Worm (Caenorhabditis elegans) whole organism, late embryonic: ENCODE data around the gene zmp-4.

Source experiments
- T23F11.4 ChIP-seq: fragments of 200-800 bp; sonication (Bioruptor generic); optimal IDR thresholded peaks from 2 replicates; lab custom pipeline; 2018; ENCODE audit warnings: mild to moderate bottlenecking, missing genetic modification characterization, missing compliant biosample characterization
- Y22D7AL.16 ChIP-seq: sonication (generic microtip); optimal IDR thresholded peaks from 2 replicates; lab custom pipeline; 2016; ENCODE audit warnings: missing genetic modification characterization, missing compliant biosample characterization
- ceh-18 ChIP-seq: sonication (generic microtip); optimal IDR thresholded peaks from 2 replicates; lab custom pipeline; 2016; ENCODE audit warnings: missing genetic modification characterization, missing compliant biosample characterization
- ceh-24 ChIP-seq: sonication (generic microtip); optimal IDR thresholded peaks from 2 replicates; lab custom pipeline; 2016; ENCODE audit warnings: mild to moderate bottlenecking, missing genetic modification characterization, missing compliant biosample characterization
- ceh-30 ChIP-seq: fragments of 150-350 bp; optimal IDR thresholded peaks from 2 replicates; lab custom pipeline; 2014; ENCODE audit warnings: missing biosample characterization, missing genetic modification characterization
- ceh-45 ChIP-seq: fragments of 200-800 bp; sonication (Bioruptor generic); IDR thresholded peaks from 2 replicates; pipeline ENCODE4 v1.3.6; 2022; ENCODE audit warnings: missing genetic modification reagents, missing genetic modification characterization, missing compliant biosample characterization
- ceh-48 ChIP-seq: sonication (generic microtip); optimal IDR thresholded peaks from 2 replicates; lab custom pipeline; 2016; ENCODE audit warnings: missing genetic modification characterization, inconsistent platforms, missing compliant biosample characterization
- ceh-6 ChIP-seq: fragments of 200-800 bp; sonication (Bioruptor generic); optimal IDR thresholded peaks from 2 replicates; lab custom pipeline; 2018; ENCODE audit warnings: mild to moderate bottlenecking, missing genetic modification characterization, missing compliant biosample characterization
- elt-2 ChIP-seq: sonication (generic microtip); optimal IDR thresholded peaks from 2 replicates; lab custom pipeline; 2016; ENCODE audit warnings: missing genetic modification reagents, missing genetic modification characterization, missing compliant biosample characterization
- eyg-1 ChIP-seq: sonication (generic microtip); optimal IDR thresholded peaks from 2 replicates; lab custom pipeline; 2016; ENCODE audit warnings: missing genotype, missing genetic modification characterization, missing compliant biosample characterization
- fax-1 ChIP-seq: sonication (generic microtip); optimal IDR thresholded peaks from 2 replicates; lab custom pipeline; 2016; ENCODE audit warnings: missing genotype, missing genetic modification characterization, missing compliant biosample characterization
- fkh-6 ChIP-seq: sonication (generic microtip); optimal IDR thresholded peaks from 2 replicates; lab custom pipeline; 2016; ENCODE audit warnings: missing genetic modification characterization, missing compliant biosample characterization
- hlh-6 ChIP-seq: sonication (generic microtip); optimal IDR thresholded peaks from 2 replicates; lab custom pipeline; 2016; ENCODE audit warnings: missing genotype, missing genetic modification characterization, missing compliant biosample characterization
- hlh-8 ChIP-seq: sonication (generic microtip); optimal IDR thresholded peaks from 2 replicates; lab custom pipeline; 2016; ENCODE audit warnings: missing genotype, missing genetic modification characterization, missing compliant biosample characterization
- lim-6 ChIP-seq: sonication (generic microtip); optimal IDR thresholded peaks from 2 replicates; lab custom pipeline; 2016; ENCODE audit warnings: missing genetic modification characterization, missing compliant biosample characterization
- mec-3 ChIP-seq: sonication (generic microtip); optimal IDR thresholded peaks from 2 replicates; lab custom pipeline; 2016; ENCODE audit warnings: borderline replicate concordance, missing genetic modification characterization, missing compliant biosample characterization
- nhr-11 ChIP-seq: fragments of 150-350 bp; optimal IDR thresholded peaks from 2 replicates; lab custom pipeline; 2014; ENCODE audit warnings: missing biosample characterization, missing genetic modification characterization
- pha-2 ChIP-seq: sonication (generic microtip); optimal IDR thresholded peaks from 2 replicates; lab custom pipeline; 2017; ENCODE audit warnings: mild to moderate bottlenecking, missing genetic modification characterization, missing compliant biosample characterization
- pha-4 ChIP-seq: fragments of 150-350 bp; optimal IDR thresholded peaks from 2 replicates; lab custom pipeline; 2018; ENCODE audit warnings: missing biosample characterization, missing genetic modification reagents, missing genetic modification characterization
- tbx-7 ChIP-seq: sonication (generic microtip); optimal IDR thresholded peaks from 2 replicates; lab custom pipeline; 2016; ENCODE audit warnings: missing genotype, missing genetic modification characterization, missing compliant biosample characterization
- ttx-3 ChIP-seq: sonication (generic microtip); optimal IDR thresholded peaks from 2 replicates; lab custom pipeline; 2016; ENCODE audit warnings: missing genetic modification reagents, missing genetic modification characterization, missing compliant biosample characterization
- unc-3 ChIP-seq, 2 experiments: fragments of 200-800 bp in 1 of 2; sonication (Bioruptor generic) in 1 of 2; sonication (generic microtip) in 1 of 2; conservative IDR thresholded peaks in 1 of 2; optimal IDR thresholded peaks in 1 of 2; 2 replicates each; pipeline versions ENCODE4 v1.3.6 to Lab custom; 2016 to 2022; ENCODE audit warnings: missing compliant biosample characterization in 2 of 2, missing genetic modification characterization in 2 of 2, missing genetic modification reagents in 1 of 2
- unc-55 ChIP-seq: sonication (generic microtip); optimal IDR thresholded peaks from 2 replicates; lab custom pipeline; 2017; ENCODE audit warnings: missing biosample characterization, missing genetic modification reagents, missing genetic modification characterization

zmp-4 gene

ce11 chrV:14875371-14875770 lies 46.0 kb downstream of the zmp-4 start, which contains the start of gene ZC412.5:
Gene ZC412.5, minus strand, starts transcription at chrV:14875471.
- no peak for TF ChIP-seq hlh-8 (tag; lab: Kevin White, UChicago)
- no peak for TF ChIP-seq ceh-24
- no peak for TF ChIP-seq lim-6 (tag; lab: Kevin White, UChicago)
- no peak for TF ChIP-seq pha-4 (tag; lab: Kevin White, UChicago)
- TF ChIP-seq eyg-1, result no peak
- no peak for TF ChIP-seq hlh-6 (tag; lab: Kevin White, UChicago)
- TF ChIP-seq ceh-30 (tag; lab: Kevin White, UChicago), result no peak
- no peak for TF ChIP-seq nhr-11 (tag; lab: Kevin White, UChicago)
- TF ChIP-seq ceh-48 (tag; lab: Kevin White, UChicago), result no peak
- TF ChIP-seq Y22D7AL.16, result no peak
- TF ChIP-seq ceh-6 (GFP tag; lab: Kevin White, UChicago), result no peak
- no peak for TF ChIP-seq pha-2
- no peak for TF ChIP-seq ttx-3 (tag; lab: Kevin White, UChicago)
- TF ChIP-seq fkh-6, result no peak
- TF ChIP-seq fax-1, result no peak

- TF ChIP-seq T23F11.4 (GFP tag; lab: Kevin White, UChicago), result no peak
- TF ChIP-seq unc-55, result peak; percentile 10
- no peak for TF ChIP-seq unc-3 (GFP tag; conservative IDR thresholded peaks at IDR 0.05; lab: Robert Waterston, UW)
- TF ChIP-seq unc-3 (tag; optimal IDR thresholded peaks at IDR 0.05; lab: Kevin White, UChicago), result no peak
- peak; percentile 56 for TF ChIP-seq ceh-18 (tag; lab: Kevin White, UChicago)
These were observed 50.0 kb downstream of the zmp-4 start, which contains the start of gene ZC412.3 for ce11 chrV:14871365-14871764. Gene ZC412.3, minus strand, starts transcription at chrV:14871547.

ce11 chrV:14868181-14868580 lies 53.2 kb downstream of the zmp-4 start, which contains the start of gene gcy-14:
Gene gcy-14, minus strand, starts transcription at chrV:14868281.
- TF ChIP-seq ceh-45, result no peak
- TF ChIP-seq elt-2 (tag; lab: Kevin White, UChicago), result no peak
- TF ChIP-seq tbx-7 (tag; lab: Kevin White, UChicago), result no peak
- no peak for TF ChIP-seq hlh-8 (tag; lab: Kevin White, UChicago)
- no peak for TF ChIP-seq mec-3 (tag; lab: Kevin White, UChicago)
